Worm (Caenorhabditis elegans): ENCODE measurements around the gene srz-16.

- TF ChIP-seq lsy-2 (tag; optimal IDR thresholded peaks at IDR 0.05) (no peak), elt-1 (tag; optimal IDR thresholded peaks at IDR 0.05; ENCODE audit: borderline replicate concordance, insufficient read depth) (no peak), elt-3 (tag; optimal IDR thresholded peaks at IDR 0.05) (no peak), nhr-76 (tag; optimal IDR thresholded peaks at IDR 0.05) (no peak), unc-62 (GFP tag; optimal IDR thresholded peaks at IDR 0.05) (no peak), sptf-1 (tag; optimal IDR thresholded peaks at IDR 0.05) (no peak), ces-1 (GFP tag; optimal IDR thresholded peaks at IDR 0.05) (no peak), snpc-4 (tag; optimal IDR thresholded peaks at IDR 0.05) (no peak), nhr-237 (tag; optimal IDR thresholded peaks at IDR 0.05) (no peak), M03D4.4 (tag; optimal IDR thresholded peaks at IDR 0.05) (no peak)
Measured at ce11 chrV:20192102-20192880, 5.8 kb upstream of the srz-16 start, which contains the start of the genes fbxa-115 and Y113G7B.27.
